Worm (Caenorhabditis elegans) whole organism, early embryonic: Measurements from ENCODE around the gene M70.3.
"Not testable (repeated sequence)": the region's sequence is repeated elsewhere in the genome, so short reads cannot be mapped to it uniquely, and the experiment has no call there.

Experiments
- B0310.2 ChIP-seq: sonication (generic microtip); optimal IDR thresholded peaks from 2 replicates; lab custom pipeline; 2016; ENCODE audit warnings: mild to moderate bottlenecking, missing genetic modification characterization, missing compliant biosample characterization
- F13C5.2 ChIP-seq: sonication (generic microtip); optimal IDR thresholded peaks from 2 replicates; lab custom pipeline; 2017; ENCODE audit warnings: mild to moderate bottlenecking, missing genetic modification characterization, inconsistent platforms, missing compliant biosample characterization
- aly-1 ChIP-seq: sonication (generic microtip); optimal IDR thresholded peaks from 2 replicates; lab custom pipeline; 2016; ENCODE audit warnings: missing genetic modification characterization, missing compliant biosample characterization
- ama-1 ChIP-seq: fragments of 150-350 bp; optimal IDR thresholded peaks from 2 replicates; lab custom pipeline; 2014
- ceh-13 ChIP-seq: fragments of 200-800 bp; sonication (Bioruptor generic); optimal IDR thresholded peaks from 2 replicates; lab custom pipeline; 2018; ENCODE audit warnings: mild to moderate bottlenecking, missing genetic modification characterization, missing compliant biosample characterization
- ceh-36 ChIP-seq: sonication (generic microtip); optimal IDR thresholded peaks from 2 replicates; lab custom pipeline; 2016; ENCODE audit warnings: missing genetic modification characterization, inconsistent platforms, missing compliant biosample characterization
- ets-7 ChIP-seq: sonication (generic microtip); optimal IDR thresholded peaks from 2 replicates; lab custom pipeline; 2016; ENCODE audit warnings: missing genotype, missing genetic modification characterization, missing compliant biosample characterization
- flt-1 ChIP-seq: fragments of 200-800 bp; sonication (Bioruptor generic); IDR thresholded peaks from 2 replicates; pipeline ENCODE4 v1.3.6; 2022; ENCODE audit warnings: missing genetic modification characterization, missing compliant biosample characterization
- hmbx-1 ChIP-seq: sonication (generic microtip); optimal IDR thresholded peaks from 2 replicates; lab custom pipeline; 2016; ENCODE audit warnings: mild to moderate bottlenecking, missing genetic modification characterization, missing compliant biosample characterization
- hmg-4 ChIP-seq: fragments of 200-800 bp; sonication (Bioruptor generic); optimal IDR thresholded peaks from 2 replicates; lab custom pipeline; 2018; ENCODE audit warnings: mild to moderate bottlenecking, missing genetic modification characterization, missing compliant biosample characterization
- hnd-1 ChIP-seq: sonication (generic microtip); optimal IDR thresholded peaks from 2 replicates; lab custom pipeline; 2016; ENCODE audit warnings: missing genetic modification characterization, missing compliant biosample characterization
- pes-1 ChIP-seq: fragments of 200-800 bp; sonication (Bioruptor generic); IDR thresholded peaks from 2 replicates; pipeline ENCODE4 v1.3.6; 2022; ENCODE audit warnings: missing genetic modification reagents, missing genetic modification characterization, missing compliant biosample characterization
- scrt-1 ChIP-seq: fragments of 200-800 bp; sonication (Bioruptor generic); IDR thresholded peaks from 2 replicates; pipeline ENCODE4 v1.3.6; 2022; ENCODE audit warnings: missing genetic modification characterization, missing compliant biosample characterization
- sea-1 ChIP-seq: fragments of 200-800 bp; sonication (Bioruptor generic); conservative IDR thresholded peaks from 2 replicates; pipeline ENCODE4 v1.3.6; 2022; ENCODE audit warnings: missing genetic modification characterization, missing compliant biosample characterization
- tbx-11 ChIP-seq: fragments of 200-800 bp; sonication (Bioruptor generic); IDR thresholded peaks from 2 replicates; pipeline ENCODE4 v1.3.6; 2022; ENCODE audit warnings: missing genetic modification characterization, missing compliant biosample characterization
- tbx-37 ChIP-seq: fragments of 200-800 bp; sonication (Bioruptor generic); conservative IDR thresholded peaks from 2 replicates; pipeline ENCODE4 v1.3.6; 2022; ENCODE audit warnings: missing genetic modification reagents, missing genetic modification characterization, missing compliant biosample characterization
- tra-4 ChIP-seq: sonication (generic microtip); optimal IDR thresholded peaks from 2 replicates; lab custom pipeline; 2017; ENCODE audit warnings: missing genetic modification characterization, missing compliant biosample characterization

Gene M70.3

DNA sequence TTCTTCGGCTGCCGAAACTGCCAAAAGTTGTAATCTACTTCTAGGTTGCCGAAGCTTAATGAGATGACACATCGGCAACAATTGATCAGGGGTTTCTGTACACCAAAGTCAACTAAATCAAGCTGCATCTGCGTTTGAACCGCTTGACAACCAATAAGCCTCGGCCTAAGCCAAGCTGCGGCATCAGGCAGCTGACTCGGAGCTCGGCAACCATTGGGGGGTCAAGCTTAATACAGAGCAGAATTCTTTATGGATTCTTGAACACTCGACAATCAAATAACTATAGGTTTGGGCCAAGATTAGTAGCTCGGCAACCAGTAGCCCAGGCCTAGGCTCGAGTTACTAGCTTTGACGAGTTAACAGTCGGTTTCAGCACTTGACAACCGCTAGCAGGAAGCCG lies 21.4 kb downstream of the M70.3 start:
- no peak for TF ChIP-seq flt-1
- TF ChIP-seq sea-1 = no peak
- no peak for TF ChIP-seq hnd-1 (tag; lab: Kevin White, UChicago)
- no peak for TF ChIP-seq hmg-4 (GFP tag; lab: Kevin White, UChicago)
- TF ChIP-seq scrt-1 (GFP tag; lab: Robert Waterston, UW) = no peak
- TF ChIP-seq ets-7 (tag; lab: Kevin White, UChicago) = no peak
- TF ChIP-seq aly-1 = no peak
- TF ChIP-seq tra-4 (tag; lab: Kevin White, UChicago) = no peak

DNA sequence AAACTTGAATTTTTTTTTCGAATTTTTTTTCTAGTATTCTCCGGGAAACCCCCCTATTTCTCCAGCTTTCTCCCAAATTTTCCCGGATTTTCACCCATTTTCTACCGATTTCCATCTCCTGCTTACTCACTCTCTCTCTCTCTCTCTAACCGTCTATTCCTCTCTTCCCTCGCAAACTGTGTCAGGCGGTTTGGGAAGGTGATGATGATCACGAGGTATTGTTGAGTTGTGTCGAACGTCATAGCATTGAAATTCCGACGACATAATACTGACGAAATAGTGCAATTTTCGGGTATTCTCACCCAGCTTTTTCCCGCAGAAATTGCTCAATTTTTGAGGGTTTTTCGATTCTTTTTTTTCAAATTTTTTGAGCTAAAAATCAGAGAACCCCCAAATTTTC lies 22.1 kb downstream of the M70.3 start:
- TF ChIP-seq tbx-11 (GFP tag; lab: Robert Waterston, UW) = no peak
- TF ChIP-seq ama-1 (lab: Kevin White, UChicago) = no peak
- TF ChIP-seq ets-7 (tag; lab: Kevin White, UChicago) = no peak
- no peak for TF ChIP-seq scrt-1 (GFP tag; lab: Robert Waterston, UW)
- TF ChIP-seq hmbx-1 (tag; lab: Kevin White, UChicago) = no peak
- TF ChIP-seq ceh-13 (GFP tag; lab: Kevin White, UChicago) = no peak
- no peak for TF ChIP-seq hmg-4 (GFP tag; lab: Kevin White, UChicago)
- no peak for TF ChIP-seq pes-1 (GFP tag; lab: Robert Waterston, UW)
- no peak for TF ChIP-seq B0310.2 (tag; lab: Kevin White, UChicago)
- TF ChIP-seq tbx-37 (GFP tag; lab: Robert Waterston, UW) = no peak
- TF ChIP-seq aly-1 = no peak
- TF ChIP-seq ceh-36 = no peak
- TF ChIP-seq hnd-1 (tag; lab: Kevin White, UChicago) = no peak
- TF ChIP-seq flt-1 = no peak
- TF ChIP-seq sea-1 = no peak
- TF ChIP-seq tra-4 (tag; lab: Kevin White, UChicago) = no peak
- TF ChIP-seq F13C5.2 = no peak

DNA sequence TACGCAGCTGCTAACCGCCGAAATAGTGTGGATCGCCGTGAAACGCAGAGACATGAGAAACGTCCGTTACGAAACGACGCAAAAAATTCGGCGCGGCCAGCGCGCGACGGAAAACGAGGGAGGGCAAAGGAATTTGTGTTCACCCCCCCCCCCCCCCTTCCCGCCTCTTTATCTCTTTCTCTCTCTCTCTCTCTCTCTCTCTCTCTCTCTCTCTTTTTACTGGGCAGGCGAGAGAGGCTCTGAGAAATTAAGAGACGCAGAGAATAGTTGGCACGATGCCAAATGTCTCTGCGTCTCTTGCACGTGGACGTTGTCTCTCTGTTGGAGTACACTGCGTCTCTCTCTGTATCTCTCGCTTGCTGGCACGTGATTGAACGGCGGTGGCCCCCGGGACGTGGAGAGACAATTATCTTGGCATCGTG lies 22.9 kb downstream of the M70.3 start:
- peak; percentile 31 for TF ChIP-seq B0310.2 (tag; lab: Kevin White, UChicago)
- no peak for TF ChIP-seq ama-1 (lab: Kevin White, UChicago)
- peak; percentile 61 for TF ChIP-seq F13C5.2
- no peak for TF ChIP-seq scrt-1 (GFP tag; lab: Robert Waterston, UW)
- no peak for TF ChIP-seq tbx-11 (GFP tag; lab: Robert Waterston, UW)
- TF ChIP-seq ets-7 (tag; lab: Kevin White, UChicago) = no peak
- TF ChIP-seq aly-1 = no peak
- TF ChIP-seq hnd-1 (tag; lab: Kevin White, UChicago) = no peak
- peak; percentile 60 for TF ChIP-seq pes-1 (GFP tag; lab: Robert Waterston, UW)
- TF ChIP-seq tbx-37 (GFP tag; lab: Robert Waterston, UW) = no peak
- TF ChIP-seq tra-4 (tag; lab: Kevin White, UChicago) = no peak
- no peak for TF ChIP-seq hmbx-1 (tag; lab: Kevin White, UChicago)
- TF ChIP-seq hmg-4 (GFP tag; lab: Kevin White, UChicago) = peak; percentile 66
- no peak for TF ChIP-seq sea-1
- TF ChIP-seq flt-1 = no peak
- TF ChIP-seq ceh-36 = no peak
- TF ChIP-seq ceh-13 (GFP tag; lab: Kevin White, UChicago) = no peak

DNA sequence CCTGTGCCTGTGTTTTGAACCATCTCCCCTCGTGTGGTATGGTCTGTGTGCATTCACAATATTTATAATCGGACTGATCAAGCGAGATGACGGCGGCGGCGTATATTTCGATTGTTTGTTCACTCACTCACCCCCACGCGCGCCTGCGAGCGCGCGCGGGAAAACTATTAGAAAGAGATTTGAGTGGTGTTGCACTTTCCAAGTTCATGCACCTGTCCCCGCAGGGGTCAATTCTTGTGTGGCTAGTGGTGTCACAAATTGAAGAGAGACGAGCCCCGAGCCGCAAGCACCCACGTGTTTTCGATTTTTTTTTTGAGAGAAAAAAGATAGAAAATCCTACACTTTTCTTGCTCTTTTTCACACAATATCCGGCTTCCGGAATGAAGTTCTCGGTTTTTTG lies 25.0 kb downstream of the M70.3 start:
- TF ChIP-seq pes-1 (GFP tag; lab: Robert Waterston, UW) (peak; percentile 30; the same call in 1 of the 2 replicates), hmg-4 (GFP tag; lab: Kevin White, UChicago) (peak; percentile 54), ama-1 (lab: Kevin White, UChicago) (no peak)

DNA sequence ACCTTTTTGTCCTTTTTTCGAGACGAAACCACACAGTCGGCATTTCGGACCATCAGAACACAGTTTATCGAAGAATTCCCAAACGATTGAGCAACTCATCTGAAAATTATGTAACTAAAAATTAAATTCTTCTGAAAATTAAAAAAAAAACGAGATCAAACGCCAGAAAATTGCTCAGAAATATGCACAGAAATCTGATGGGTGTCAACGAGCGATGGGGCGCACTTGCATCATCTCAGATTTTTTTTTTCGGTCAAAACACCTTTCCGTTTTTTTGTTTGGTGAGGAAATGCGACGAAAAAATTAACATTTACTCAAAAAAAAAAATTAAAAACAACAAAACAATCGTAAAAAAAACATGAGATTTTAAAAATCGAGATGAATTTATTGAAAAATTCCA lies 25.5 kb downstream of the M70.3 start, which contains the start of gene T04C4.3:
Gene T04C4.3, minus strand, starts transcription at position 101 of the 400 bp plus-strand sequence.
- TF ChIP-seq ets-7 (tag; lab: Kevin White, UChicago); scrt-1 (GFP tag; lab: Robert Waterston, UW); tbx-37 (GFP tag; lab: Robert Waterston, UW): not testable (repeated sequence)

DNA sequence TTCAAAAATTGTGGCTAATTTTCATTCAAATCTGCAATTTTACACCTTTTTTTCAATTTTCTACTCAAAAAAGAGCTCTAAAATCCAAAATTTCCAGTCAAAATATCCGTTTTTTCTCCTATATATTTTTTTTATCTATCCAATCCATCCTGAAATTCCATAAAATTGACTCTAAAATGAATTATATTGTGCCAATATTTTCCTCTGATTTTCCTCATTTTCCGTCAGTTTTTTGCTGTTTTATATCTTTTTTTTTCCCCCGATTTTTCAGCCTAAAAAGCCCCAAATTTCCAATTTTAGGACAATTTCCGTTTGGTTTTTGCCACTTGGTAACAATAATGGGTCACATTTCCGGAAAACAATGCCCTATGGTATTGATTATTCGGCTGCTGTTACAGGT lies 43.5 kb downstream of the M70.3 start, which contains the start of gene Y71G10AR.4:
Gene Y71G10AR.4, plus strand, starts transcription at position 301 of the 400 bp plus-strand sequence.
- TF ChIP-seq ceh-36 (no peak), scrt-1 (GFP tag; lab: Robert Waterston, UW) (no peak), ets-7 (tag; lab: Kevin White, UChicago) (no peak), hmg-4 (GFP tag; lab: Kevin White, UChicago) (no peak), sea-1 (no peak), hmbx-1 (tag; lab: Kevin White, UChicago) (no peak)

DNA sequence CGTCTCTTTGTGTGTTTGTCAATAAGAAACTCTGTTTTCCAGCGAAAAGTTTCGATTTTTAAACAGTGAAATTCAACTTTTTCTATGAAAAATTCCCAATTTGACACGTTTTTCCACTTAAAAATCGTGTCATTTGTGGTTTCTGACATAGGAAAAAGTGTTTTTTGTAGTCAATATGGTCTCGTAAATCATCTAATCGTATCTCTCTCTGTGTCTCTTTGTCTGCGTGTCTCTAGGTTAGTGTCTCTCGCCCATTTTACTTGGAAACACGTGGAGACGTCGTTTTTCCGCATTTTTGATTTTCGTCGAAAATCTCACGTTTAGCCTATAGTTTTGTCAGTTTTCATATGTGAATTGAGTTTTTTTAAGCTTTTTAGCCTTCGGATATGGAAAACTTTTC lies 46.7 kb downstream of the M70.3 start:
- TF ChIP-seq hnd-1 (tag; lab: Kevin White, UChicago) (no peak), tbx-11 (GFP tag; lab: Robert Waterston, UW) (no peak), ceh-13 (GFP tag; lab: Kevin White, UChicago) (no peak), tra-4 (tag; lab: Kevin White, UChicago) (no peak), F13C5.2 (no peak)

DNA sequence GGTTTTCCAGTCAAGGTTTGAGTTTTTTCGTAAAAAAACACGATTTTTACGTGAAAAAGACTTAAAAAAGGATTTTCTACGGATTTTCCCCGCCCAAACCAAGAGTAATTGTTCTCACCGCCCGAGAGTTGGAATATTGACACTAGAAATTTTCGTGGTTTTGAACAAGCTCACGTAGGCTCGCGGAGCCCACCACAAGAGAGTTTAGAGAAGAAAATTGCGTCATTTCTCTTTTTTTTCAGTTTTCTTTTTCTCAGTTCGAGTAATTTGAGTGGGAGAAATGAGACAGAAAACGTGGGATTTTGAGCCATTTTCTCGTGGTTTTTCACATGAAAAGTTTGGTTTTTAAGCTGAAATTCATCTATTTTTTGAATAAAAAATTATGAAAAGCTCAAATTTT lies 48.7 kb downstream of the M70.3 start:
- no peak for TF ChIP-seq scrt-1 (GFP tag; lab: Robert Waterston, UW)
- TF ChIP-seq B0310.2 (tag; lab: Kevin White, UChicago) = no peak
- TF ChIP-seq tra-4 (tag; lab: Kevin White, UChicago) = no peak
- TF ChIP-seq ets-7 (tag; lab: Kevin White, UChicago) = no peak
- TF ChIP-seq hmbx-1 (tag; lab: Kevin White, UChicago) = no peak
- TF ChIP-seq tbx-37 (GFP tag; lab: Robert Waterston, UW) = no peak
